Worm (Caenorhabditis elegans): ENCODE measurements around the gene cid-1.

The cid-1 gene

DNA sequence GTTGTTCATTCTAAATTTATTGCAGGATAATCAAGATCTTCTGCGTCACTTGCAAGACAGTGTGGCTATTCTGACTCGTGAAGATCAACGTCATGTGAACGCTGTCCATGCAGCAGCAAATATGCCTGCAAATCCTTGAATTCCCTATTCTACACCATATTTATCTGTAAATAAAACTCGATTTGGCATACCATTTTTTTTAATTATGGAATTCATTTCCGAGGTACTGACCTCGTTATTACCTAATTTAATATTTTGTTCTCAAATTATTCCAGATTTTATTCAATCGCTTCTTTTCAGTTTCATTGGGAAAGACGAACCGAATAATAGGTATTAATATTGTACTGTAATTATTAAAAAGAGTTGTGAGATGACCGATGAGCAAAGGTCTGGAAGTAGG lies at the start of gene cid-1:
cid-1 (plus strand) TSS at position 301 of the 400 bp plus-strand sequence.
- TF ChIP-seq ref-1 (GFP tag; conservative IDR thresholded peaks at IDR 0.05) (no peak), ztf-23 (GFP tag; IDR thresholded peaks at IDR 0.05) (no peak), klf-2 (GFP tag; conservative IDR thresholded peaks at IDR 0.05) (no peak), tab-1 (GFP tag; IDR thresholded peaks at IDR 0.05) (no peak), ztf-29 (GFP tag; IDR thresholded peaks at IDR 0.05) (no peak)

DNA sequence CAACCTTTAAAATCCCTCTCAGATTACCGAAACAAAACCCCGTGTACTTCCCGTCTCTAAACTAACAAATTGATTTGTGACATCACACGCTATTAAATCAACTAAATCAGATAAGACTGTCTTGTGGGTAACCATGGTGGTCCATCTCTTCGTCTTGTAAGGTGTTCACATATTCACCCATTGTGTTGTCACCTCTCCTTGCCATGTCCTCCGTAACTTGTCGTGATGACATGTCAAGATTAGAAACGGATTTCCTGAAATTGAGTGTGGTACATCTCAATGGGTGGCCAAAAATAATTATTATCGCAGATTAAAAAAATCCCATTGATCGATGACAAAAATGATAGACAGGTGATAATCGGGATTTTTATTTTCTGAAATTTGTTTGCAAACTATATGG lies 49.3 kb upstream of the cid-1 start:
- TF ChIP-seq ref-1 (GFP tag; conservative IDR thresholded peaks at IDR 0.05) (no peak), tab-1 (GFP tag; IDR thresholded peaks at IDR 0.05) (no peak), klf-2 (GFP tag; conservative IDR thresholded peaks at IDR 0.05) (no peak), flt-1 (GFP tag; IDR thresholded peaks at IDR 0.05) (no peak), cog-1 (tag; optimal IDR thresholded peaks at IDR 0.05) (no peak), T22C8.4 (GFP tag; IDR thresholded peaks at IDR 0.05) (no peak), ztf-23 (GFP tag; IDR thresholded peaks at IDR 0.05) (no peak), med-1 (GFP tag; optimal IDR thresholded peaks at IDR 0.05; ENCODE audit: insufficient read depth) (no peak), ztf-29 (GFP tag; IDR thresholded peaks at IDR 0.05) (no peak)

- TF ChIP-seq ztf-23 (GFP tag; IDR thresholded peaks at IDR 0.05) = no peak
- TF ChIP-seq ztf-29 (GFP tag; IDR thresholded peaks at IDR 0.05) = no peak
- no peak for TF ChIP-seq cog-1 (tag; optimal IDR thresholded peaks at IDR 0.05)
- TF ChIP-seq med-1 (GFP tag; optimal IDR thresholded peaks at IDR 0.05; ENCODE audit: insufficient read depth) = no peak
- TF ChIP-seq flt-1 (GFP tag; IDR thresholded peaks at IDR 0.05) = no peak
- TF ChIP-seq klf-2 (GFP tag; conservative IDR thresholded peaks at IDR 0.05) = no peak
- TF ChIP-seq T22C8.4 (GFP tag; IDR thresholded peaks at IDR 0.05) = no peak
- TF ChIP-seq tab-1 (GFP tag; IDR thresholded peaks at IDR 0.05) = no peak
- no peak for TF ChIP-seq ref-1 (GFP tag; conservative IDR thresholded peaks at IDR 0.05)
These were observed 48.0 kb upstream of the cid-1 start for ce11 chrIII:5125759-5126158.

DNA sequence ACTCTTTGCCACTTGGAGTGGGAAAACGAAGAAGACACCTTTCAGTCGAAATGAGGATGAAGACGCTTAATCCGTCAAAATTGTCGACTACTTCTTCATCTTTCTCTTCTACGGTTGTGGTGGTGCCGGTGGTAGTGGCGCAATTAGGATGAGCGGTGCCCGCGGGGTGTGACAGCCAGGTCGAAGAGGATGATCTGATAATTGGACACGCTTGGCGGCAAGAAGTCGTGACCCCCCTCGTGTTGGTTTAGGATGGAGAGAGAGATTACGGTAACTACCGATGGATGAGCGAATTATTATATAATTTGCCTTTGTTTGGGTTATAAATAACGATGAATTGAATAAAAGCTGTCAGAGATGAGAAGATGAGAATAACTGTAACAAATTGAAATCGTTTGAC lies 46.7 kb upstream of the cid-1 start:
- TF ChIP-seq T22C8.4 (GFP tag; IDR thresholded peaks at IDR 0.05) (no peak), flt-1 (GFP tag; IDR thresholded peaks at IDR 0.05) (no peak), ztf-23 (GFP tag; IDR thresholded peaks at IDR 0.05) (no peak), med-1 (GFP tag; optimal IDR thresholded peaks at IDR 0.05; ENCODE audit: insufficient read depth) (no peak), ref-1 (GFP tag; conservative IDR thresholded peaks at IDR 0.05) (no peak), cog-1 (tag; optimal IDR thresholded peaks at IDR 0.05) (no peak), ztf-29 (GFP tag; IDR thresholded peaks at IDR 0.05) (no peak), klf-2 (GFP tag; conservative IDR thresholded peaks at IDR 0.05) (no peak), tab-1 (GFP tag; IDR thresholded peaks at IDR 0.05) (no peak)

- TF ChIP-seq ztf-23 (GFP tag; IDR thresholded peaks at IDR 0.05) (no peak), klf-2 (GFP tag; conservative IDR thresholded peaks at IDR 0.05) (no peak), ref-1 (GFP tag; conservative IDR thresholded peaks at IDR 0.05) (no peak), med-1 (GFP tag; optimal IDR thresholded peaks at IDR 0.05; ENCODE audit: insufficient read depth) (no peak), cog-1 (tag; optimal IDR thresholded peaks at IDR 0.05) (no peak), ztf-29 (GFP tag; IDR thresholded peaks at IDR 0.05) (no peak), T22C8.4 (GFP tag; IDR thresholded peaks at IDR 0.05) (no peak), flt-1 (GFP tag; IDR thresholded peaks at IDR 0.05) (no peak), tab-1 (GFP tag; IDR thresholded peaks at IDR 0.05) (no peak)
These were observed 44.5 kb upstream of the cid-1 start for ce11 chrIII:5129261-5129660.

- TF ChIP-seq ztf-29 (GFP tag; IDR thresholded peaks at IDR 0.05) = no peak
- no peak for TF ChIP-seq tab-1 (GFP tag; IDR thresholded peaks at IDR 0.05)
- TF ChIP-seq flt-1 (GFP tag; IDR thresholded peaks at IDR 0.05) = no peak
- no peak for TF ChIP-seq ref-1 (GFP tag; conservative IDR thresholded peaks at IDR 0.05)
- TF ChIP-seq cog-1 (tag; optimal IDR thresholded peaks at IDR 0.05) = no peak
- TF ChIP-seq ztf-23 (GFP tag; IDR thresholded peaks at IDR 0.05) = no peak
- no peak for TF ChIP-seq klf-2 (GFP tag; conservative IDR thresholded peaks at IDR 0.05)
- no peak for TF ChIP-seq med-1 (GFP tag; optimal IDR thresholded peaks at IDR 0.05; ENCODE audit: insufficient read depth)
- TF ChIP-seq T22C8.4 (GFP tag; IDR thresholded peaks at IDR 0.05) = no peak
These were observed 43.1 kb upstream of the cid-1 start for ce11 chrIII:5130654-5131053.

DNA sequence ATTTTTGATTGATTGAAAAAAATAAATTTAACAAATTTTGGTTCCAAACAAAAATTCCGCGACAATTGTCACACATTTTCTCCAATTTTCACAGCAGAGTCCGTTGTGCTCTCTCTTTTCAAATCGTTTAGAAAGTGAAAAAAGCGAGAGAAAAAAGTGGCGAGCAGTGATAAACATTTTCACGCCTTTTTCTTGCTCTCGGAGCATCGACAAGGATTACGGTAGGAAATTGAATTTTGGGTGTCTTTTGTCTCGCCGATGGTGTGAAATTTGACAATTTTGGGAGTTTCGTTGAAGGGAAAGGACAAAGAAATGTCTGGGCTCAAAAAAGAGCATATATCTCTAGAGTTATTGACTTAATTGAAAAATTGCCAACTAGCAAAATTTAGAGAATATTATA lies 39.2 kb upstream of the cid-1 start:
- TF ChIP-seq ref-1 (GFP tag; conservative IDR thresholded peaks at IDR 0.05) (no peak), med-1 (GFP tag; optimal IDR thresholded peaks at IDR 0.05; ENCODE audit: insufficient read depth) (no peak), klf-2 (GFP tag; conservative IDR thresholded peaks at IDR 0.05) (no peak), tab-1 (GFP tag; IDR thresholded peaks at IDR 0.05) (no peak), T22C8.4 (GFP tag; IDR thresholded peaks at IDR 0.05) (no peak), cog-1 (tag; optimal IDR thresholded peaks at IDR 0.05) (no peak)

DNA sequence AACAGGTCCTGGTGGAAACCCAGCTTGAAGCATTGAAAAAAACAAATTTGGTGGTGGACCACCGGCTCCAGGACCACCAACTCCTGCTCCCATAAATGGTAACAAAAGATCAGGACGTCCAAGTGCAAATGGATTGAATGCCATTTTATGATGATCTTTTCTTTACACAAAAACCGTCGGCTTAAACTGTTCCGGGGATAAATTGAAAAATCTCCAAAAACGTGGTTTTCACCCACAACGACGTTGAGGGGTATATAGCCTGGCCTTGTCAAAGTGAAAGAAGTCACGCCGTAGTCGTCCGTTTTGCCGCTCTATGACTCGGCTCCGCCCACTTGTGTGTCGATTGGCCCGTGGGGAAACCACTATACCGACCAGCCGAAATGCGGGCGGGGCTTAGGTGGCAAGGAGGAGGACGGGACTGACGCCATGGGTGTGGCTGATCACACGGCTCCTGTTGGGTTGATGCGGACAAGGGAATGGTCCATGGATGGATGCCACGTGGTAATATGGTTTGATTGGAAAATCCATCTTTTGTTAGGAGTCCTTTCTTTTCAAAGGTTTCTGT lies 37.6 kb upstream of the cid-1 start, which contains the start of gene tbx-2:
tbx-2 (minus strand) TSS at position 264 of the 565 bp plus-strand sequence.
- TF ChIP-seq med-1 (GFP tag; optimal IDR thresholded peaks at IDR 0.05; ENCODE audit: insufficient read depth) = no peak
- TF ChIP-seq ztf-23 (GFP tag; IDR thresholded peaks at IDR 0.05) = no peak
- no peak for TF ChIP-seq klf-2 (GFP tag; conservative IDR thresholded peaks at IDR 0.05)
- TF ChIP-seq cog-1 (tag; optimal IDR thresholded peaks at IDR 0.05) = no peak
- TF ChIP-seq tab-1 (GFP tag; IDR thresholded peaks at IDR 0.05) = no peak
- TF ChIP-seq flt-1 (GFP tag; IDR thresholded peaks at IDR 0.05) = no peak

DNA sequence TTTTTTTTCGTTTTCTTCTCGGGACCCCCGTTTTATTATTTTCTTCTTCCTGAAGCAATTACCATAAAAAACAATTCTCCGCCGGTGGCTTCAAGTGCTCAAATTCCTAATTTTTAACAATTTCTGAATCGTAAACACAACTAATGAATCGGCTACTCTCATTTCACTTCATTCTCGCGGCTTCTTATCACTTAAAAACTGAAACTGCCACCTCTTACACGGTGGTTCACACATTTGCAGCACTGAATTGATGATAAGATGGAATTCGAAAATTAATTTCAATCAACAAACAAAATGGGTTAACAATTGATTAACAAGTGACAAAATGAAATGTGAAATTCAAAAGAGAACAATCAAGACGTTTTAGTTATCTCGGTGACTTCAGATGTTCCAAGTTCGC lies 36.6 kb upstream of the cid-1 start:
- TF ChIP-seq tab-1 (GFP tag; IDR thresholded peaks at IDR 0.05) = no peak
- no peak for TF ChIP-seq ref-1 (GFP tag; conservative IDR thresholded peaks at IDR 0.05)
- TF ChIP-seq ztf-29 (GFP tag; IDR thresholded peaks at IDR 0.05) = no peak
- TF ChIP-seq T22C8.4 (GFP tag; IDR thresholded peaks at IDR 0.05) = no peak
- TF ChIP-seq med-1 (GFP tag; optimal IDR thresholded peaks at IDR 0.05; ENCODE audit: insufficient read depth) = no peak
- no peak for TF ChIP-seq cog-1 (tag; optimal IDR thresholded peaks at IDR 0.05)
- no peak for TF ChIP-seq klf-2 (GFP tag; conservative IDR thresholded peaks at IDR 0.05)
- TF ChIP-seq flt-1 (GFP tag; IDR thresholded peaks at IDR 0.05) = no peak
- no peak for TF ChIP-seq ztf-23 (GFP tag; IDR thresholded peaks at IDR 0.05)

- TF ChIP-seq cog-1 (tag; optimal IDR thresholded peaks at IDR 0.05) = no peak
- TF ChIP-seq tab-1 (GFP tag; IDR thresholded peaks at IDR 0.05) = no peak
- TF ChIP-seq ref-1 (GFP tag; conservative IDR thresholded peaks at IDR 0.05) = no peak
- TF ChIP-seq klf-2 (GFP tag; conservative IDR thresholded peaks at IDR 0.05) = no peak
- TF ChIP-seq ztf-29 (GFP tag; IDR thresholded peaks at IDR 0.05) = no peak
- TF ChIP-seq med-1 (GFP tag; optimal IDR thresholded peaks at IDR 0.05; ENCODE audit: insufficient read depth) = no peak
- TF ChIP-seq flt-1 (GFP tag; IDR thresholded peaks at IDR 0.05) = no peak
- TF ChIP-seq ztf-23 (GFP tag; IDR thresholded peaks at IDR 0.05) = no peak
- TF ChIP-seq T22C8.4 (GFP tag; IDR thresholded peaks at IDR 0.05) = no peak
These were observed 36.0 kb upstream of the cid-1 start for ce11 chrIII:5137685-5138084.
